Fruit fly (Drosophila melanogaster) whole organism, prepupa: ENCODE results near the gene btd.
A peak's percentile ranks its signal among the peaks of the same experiment; 100 is the strongest.

Experiments used
- Blimp-1 ChIP-seq: fragments of 200-800 bp; sonication (Bioruptor generic); optimal IDR thresholded peaks from 3 replicates; lab custom pipeline; 2017; ENCODE audit warnings: missing biosample characterization, missing genetic modification characterization, mild to moderate bottlenecking, moderate library complexity, missing genetic modification reagents
- CG10631 ChIP-seq: fragments of 200-800 bp; sonication (Bioruptor generic); optimal IDR thresholded peaks from 2 replicates; lab custom pipeline; 2016; ENCODE audit warnings: missing biosample characterization, missing genetic modification characterization
- CG10669 ChIP-seq: fragments of 200-800 bp; sonication (Bioruptor generic); optimal IDR thresholded peaks from 3 replicates; lab custom pipeline; 2018; ENCODE audit warnings: missing biosample characterization, mild to moderate bottlenecking, missing genetic modification characterization, moderate library complexity
- CG11294 ChIP-seq: fragments of 200-800 bp; sonication (Bioruptor generic); IDR thresholded peaks from 2 replicates; pipeline ENCODE4 v1.3.6; 2022; ENCODE audit warnings: missing biosample characterization, missing genetic modification characterization
- CG11762 ChIP-seq: fragments of 200-800 bp; sonication (Bioruptor generic); optimal IDR thresholded peaks from 3 replicates; lab custom pipeline; 2016; ENCODE audit warnings: missing biosample characterization, missing genetic modification characterization; ENCODE audit not compliant: insufficient read depth
- CG15336 ChIP-seq: fragments of 200-800 bp; sonication (Bioruptor generic); IDR thresholded peaks from 2 replicates; pipeline ENCODE4 v1.3.6; 2022; ENCODE audit warnings: missing biosample characterization, missing genetic modification characterization
- CG16779 ChIP-seq: fragments of 200-800 bp; sonication (Bioruptor generic); optimal IDR thresholded peaks from 3 replicates; lab custom pipeline; 2017; ENCODE audit warnings: missing biosample characterization, mild to moderate bottlenecking, missing genetic modification characterization
- CG3032 ChIP-seq: fragments of 200-800 bp; optimal IDR thresholded peaks from 2 replicates; lab custom pipeline; 2019; ENCODE audit warnings: missing biosample characterization, mild to moderate bottlenecking, missing genetic modification characterization, moderate library complexity
- CG31627 ChIP-seq: fragments of 200-800 bp; sonication (Bioruptor generic); optimal IDR thresholded peaks from 3 replicates; lab custom pipeline; 2016; ENCODE audit warnings: missing biosample characterization, missing genetic modification characterization
- CG3919 ChIP-seq: fragments of 200-800 bp; sonication (Bioruptor generic); optimal IDR thresholded peaks from 3 replicates; lab custom pipeline; 2016; ENCODE audit warnings: missing biosample characterization, missing genetic modification characterization
- CG4318 ChIP-seq: fragments of 200-800 bp; sonication (Bioruptor generic); optimal IDR thresholded peaks from 3 replicates; lab custom pipeline; 2017; ENCODE audit warnings: missing biosample characterization, mild to moderate bottlenecking, missing genetic modification characterization
- CG6163 ChIP-seq: fragments of 200-800 bp; sonication (Bioruptor generic); IDR thresholded peaks from 3 replicates; pipeline ENCODE4 v1.3.6; 2022; ENCODE audit warnings: missing biosample characterization, missing genetic modification characterization
- CG6276 ChIP-seq: fragments of 200-800 bp; sonication (Bioruptor generic); optimal IDR thresholded peaks from 2 replicates; lab custom pipeline; 2017; ENCODE audit warnings: missing biosample characterization, mild to moderate bottlenecking, missing genetic modification characterization
- CG6792 ChIP-seq: fragments of 200-800 bp; sonication (Bioruptor generic); optimal IDR thresholded peaks from 3 replicates; lab custom pipeline; 2016; ENCODE audit warnings: missing biosample characterization, missing genetic modification characterization
- CG6808 ChIP-seq: fragments of 200-800 bp; sonication (Bioruptor generic); optimal IDR thresholded peaks from 3 replicates; lab custom pipeline; 2017; ENCODE audit warnings: missing biosample characterization, missing genetic modification characterization, mild to moderate bottlenecking, moderate library complexity, missing genetic modification reagents
- CG6854 ChIP-seq: fragments of 200-800 bp; sonication (Bioruptor generic); optimal IDR thresholded peaks from 2 replicates; lab custom pipeline; 2017; ENCODE audit warnings: missing biosample characterization, mild to moderate bottlenecking, missing genetic modification characterization
- CG7368 ChIP-seq: fragments of 200-800 bp; sonication (Bioruptor generic); optimal IDR thresholded peaks from 3 replicates; lab custom pipeline; 2016; ENCODE audit warnings: missing biosample characterization, missing genetic modification characterization
- CG8119 ChIP-seq: fragments of 200-800 bp; sonication (Bioruptor generic); IDR thresholded peaks from 3 replicates; pipeline ENCODE4 v1.3.6; 2022; ENCODE audit warnings: missing biosample characterization, missing genetic modification characterization
- CG8319 ChIP-seq: fragments of 200-800 bp; sonication (Bioruptor generic); optimal IDR thresholded peaks from 3 replicates; lab custom pipeline; 2016; ENCODE audit warnings: missing biosample characterization, missing genetic modification characterization
- CG8632 ChIP-seq: fragments of 200-800 bp; sonication (Bioruptor generic); optimal IDR thresholded peaks from 3 replicates; lab custom pipeline; 2016; ENCODE audit warnings: missing biosample characterization, missing genetic modification characterization
- Ets96B ChIP-seq: fragments of 200-800 bp; optimal IDR thresholded peaks from 2 replicates; lab custom pipeline; 2019; ENCODE audit warnings: missing biosample characterization, mild to moderate bottlenecking, missing genetic modification characterization, moderate library complexity
- Hr38 ChIP-seq: sonication (Bioruptor generic); optimal IDR thresholded peaks from 2 replicates; lab custom pipeline; 2016; ENCODE audit warnings: missing biosample characterization, missing genetic modification characterization
- Hr4 ChIP-seq: fragments of 200-800 bp; sonication (Bioruptor generic); optimal IDR thresholded peaks from 3 replicates; lab custom pipeline; 2016; ENCODE audit warnings: missing biosample characterization, missing genetic modification characterization
- Lpt ChIP-seq: fragments of 200-800 bp; sonication (Bioruptor generic); optimal IDR thresholded peaks from 3 replicates; lab custom pipeline; 2016; ENCODE audit warnings: missing biosample characterization, missing genetic modification characterization
- Met ChIP-seq: fragments of 200-800 bp; sonication (Bioruptor generic); optimal IDR thresholded peaks from 3 replicates; lab custom pipeline; 2016; ENCODE audit warnings: missing biosample characterization, missing genetic modification characterization
- OdsH ChIP-seq: fragments of 200-800 bp; sonication (Bioruptor generic); optimal IDR thresholded peaks from 3 replicates; lab custom pipeline; 2016; ENCODE audit warnings: missing biosample characterization, missing genetic modification characterization
- Sox102F ChIP-seq: fragments of 200-800 bp; sonication (Bioruptor generic); optimal IDR thresholded peaks from 2 replicates; lab custom pipeline; 2016; ENCODE audit warnings: missing biosample characterization, mild to moderate bottlenecking, missing genetic modification characterization
- Sox14 ChIP-seq: fragments of 200-800 bp; sonication (Bioruptor generic); optimal IDR thresholded peaks from 3 replicates; lab custom pipeline; 2016; ENCODE audit warnings: missing biosample characterization, missing genetic modification characterization
- achi ChIP-seq: fragments of 200-800 bp; sonication (Bioruptor generic); optimal IDR thresholded peaks from 3 replicates; lab custom pipeline; 2016; ENCODE audit warnings: missing biosample characterization, missing genetic modification characterization
- acj6 ChIP-seq: fragments of 200-800 bp; sonication (Bioruptor generic); optimal IDR thresholded peaks from 3 replicates; lab custom pipeline; 2016; ENCODE audit warnings: missing biosample characterization, missing genetic modification characterization
- cyc ChIP-seq: fragments of 200-800 bp; sonication (Bioruptor generic); optimal IDR thresholded peaks from 3 replicates; lab custom pipeline; 2016; ENCODE audit warnings: missing biosample characterization, missing genetic modification characterization
- eg ChIP-seq: fragments of 200-800 bp; sonication (Bioruptor generic); IDR thresholded peaks from 3 replicates; pipeline ENCODE4 v1.3.6; 2022; ENCODE audit warnings: missing biosample characterization, missing genetic modification characterization
- esn ChIP-seq: fragments of 200-800 bp; sonication (Bioruptor generic); optimal IDR thresholded peaks from 2 replicates; lab custom pipeline; 2016; ENCODE audit warnings: missing biosample characterization, mild to moderate bottlenecking, missing genetic modification characterization, moderate library complexity
- fd59A ChIP-seq: fragments of 200-800 bp; sonication (Bioruptor generic); optimal IDR thresholded peaks from 2 replicates; lab custom pipeline; 2017; ENCODE audit warnings: missing biosample characterization, mild to moderate bottlenecking, missing genetic modification characterization, missing genetic modification reagents
- fd85E ChIP-seq: fragments of 200-800 bp; sonication (Bioruptor generic); optimal IDR thresholded peaks from 3 replicates; lab custom pipeline; 2016; ENCODE audit warnings: missing biosample characterization, missing genetic modification characterization
- fkh ChIP-seq: fragments of 200-800 bp; sonication (Bioruptor generic); optimal IDR thresholded peaks from 3 replicates; lab custom pipeline; 2017; ENCODE audit warnings: missing biosample characterization, mild to moderate bottlenecking, missing genetic modification characterization, moderate library complexity
- lz ChIP-seq: fragments of 200-800 bp; sonication (Bioruptor generic); optimal IDR thresholded peaks from 3 replicates; lab custom pipeline; 2016; ENCODE audit warnings: missing biosample characterization, missing genetic modification characterization
- net ChIP-seq: fragments of 200-800 bp; sonication (Bioruptor generic); optimal IDR thresholded peaks from 3 replicates; lab custom pipeline; 2016; ENCODE audit warnings: missing biosample characterization, missing genetic modification characterization
- ss ChIP-seq, 2 experiments: fragments of 200-800 bp; sonication (Bioruptor generic); optimal IDR thresholded peaks; 2 replicates in 1 of 2; 3 replicates in 1 of 2; lab custom pipeline; 2017 to 2018; ENCODE audit warnings: mild to moderate bottlenecking in 2 of 2, missing biosample characterization in 2 of 2, missing genetic modification characterization in 2 of 2, moderate library complexity in 1 of 2
- svp ChIP-seq: fragments of 200-800 bp; sonication (Bioruptor generic); peaks from one replicate; lab custom pipeline; 2016; ENCODE audit warnings: missing biosample characterization, missing genetic modification characterization
- topi ChIP-seq: fragments of 200-800 bp; sonication (Bioruptor generic); optimal IDR thresholded peaks from 3 replicates; lab custom pipeline; 2016; ENCODE audit warnings: missing biosample characterization, missing genetic modification characterization
- vri ChIP-seq: fragments of 200-800 bp; sonication (Bioruptor generic); optimal IDR thresholded peaks from 3 replicates; lab custom pipeline; 2016; ENCODE audit warnings: missing biosample characterization, mild to moderate bottlenecking, missing genetic modification characterization

btd gene

dm6 chrX:9685568-9686413 is 8.2 kb upstream of the btd start (continued):
- TF ChIP-seq fd85E (GFP tag; lab: Kevin White, UChicago), result no peak
- TF ChIP-seq Hr38, result no peak
- TF ChIP-seq CG6808 (GFP tag; lab: Kevin White, UChicago), result peak; percentile 53
- TF ChIP-seq Met, result peak; percentile 65
- TF ChIP-seq achi (GFP tag; lab: Kevin White, UChicago), result peak; percentile 23
- TF ChIP-seq fkh (GFP tag; lab: Kevin White, UChicago), result no peak
- TF ChIP-seq Hr4 (GFP tag; lab: Kevin White, UChicago), result peak; percentile 48
- TF ChIP-seq cyc, result peak; percentile 43
- TF ChIP-seq fd59A (GFP tag; lab: Kevin White, UChicago), result peak; percentile 43
- no peak for TF ChIP-seq eg (GFP tag; lab: Robert Waterston, UW)
- TF ChIP-seq Sox102F (GFP tag; lab: Kevin White, UChicago), result peak; percentile 31
- TF ChIP-seq CG8632 (GFP tag; lab: Kevin White, UChicago), result peak; percentile 47
- TF ChIP-seq topi (GFP tag; lab: Kevin White, UChicago), result peak; percentile 72
- no peak for TF ChIP-seq Ets96B (tag; lab: Kevin White, UChicago)
- TF ChIP-seq CG3032 (tag; lab: Kevin White, UChicago), result peak; percentile 54
- no peak for TF ChIP-seq CG11294
- TF ChIP-seq CG11762, result no peak
- TF ChIP-seq CG7368, result peak; percentile 11
- TF ChIP-seq svp, result peak; percentile 87
- TF ChIP-seq CG10669 (GFP tag; lab: Kevin White, UChicago), result peak; percentile 41
- TF ChIP-seq, all 60 proteins: peak for 41

- TF ChIP-seq CG6854 (GFP tag; lab: Kevin White, UChicago), result no peak
- peak; percentile 43 for TF ChIP-seq Sox14 (GFP tag; lab: Kevin White, UChicago)
- TF ChIP-seq svp, result peak; percentile 82
- TF ChIP-seq net (GFP tag; lab: Kevin White, UChicago), result no peak
- no peak for TF ChIP-seq esn (GFP tag; lab: Kevin White, UChicago)
- TF ChIP-seq fkh (GFP tag; lab: Kevin White, UChicago), result peak; percentile 97
- 0 out of 3 replicates have a peak, but pooled peaks have one; percentile 5 for TF ChIP-seq CG6163 (GFP tag; lab: Robert Waterston, UW)
Observed at dm6 chrX:9686546-9687219, 7.3 kb upstream of the btd start, which contains the start of gene nej. nej (minus strand) TSS chrX:9687066.

- TF ChIP-seq CG3032 (tag; lab: Kevin White, UChicago), result peak; percentile 94
- TF ChIP-seq CG8319 (GFP tag; lab: Kevin White, UChicago), result peak; percentile 82
- TF ChIP-seq acj6 (GFP tag; lab: Kevin White, UChicago), result peak; percentile 85
- peak; percentile 94 for TF ChIP-seq esn (GFP tag; lab: Kevin White, UChicago)
- peak; percentile 86 for TF ChIP-seq CG4318 (GFP tag; lab: Kevin White, UChicago)
- TF ChIP-seq CG6276 (GFP tag; lab: Kevin White, UChicago), result peak; percentile 97
- peak; percentile 81 for TF ChIP-seq CG7368
- TF ChIP-seq CG10631 (GFP tag; lab: Kevin White, UChicago), result peak; percentile 90
- peak; percentile 98 for TF ChIP-seq eg (GFP tag; lab: Robert Waterston, UW)
- TF ChIP-seq vri (GFP tag; lab: Kevin White, UChicago), result peak; percentile 74
- peak; percentile 91 for TF ChIP-seq Hr4 (GFP tag; lab: Kevin White, UChicago)
- peak; percentile 92 for TF ChIP-seq lz
- TF ChIP-seq CG6792 (GFP tag; lab: Kevin White, UChicago), result peak; percentile 88
- peak; percentile 92 for TF ChIP-seq CG8632 (GFP tag; lab: Kevin White, UChicago)
- peak; percentile 93 for TF ChIP-seq CG6854 (GFP tag; lab: Kevin White, UChicago)
- peak; percentile 80 for TF ChIP-seq Blimp-1 (GFP tag; lab: Kevin White, UChicago)
- peak; percentile 94 for TF ChIP-seq topi (GFP tag; lab: Kevin White, UChicago)
- peak; percentile 94 for TF ChIP-seq CG10669 (GFP tag; lab: Kevin White, UChicago)
- TF ChIP-seq CG31627 (GFP tag; lab: Kevin White, UChicago), result peak; percentile 82
- TF ChIP-seq CG11762, result peak; percentile 88
- TF ChIP-seq CG16779 (tag; lab: Kevin White, UChicago), result peak; percentile 93
- TF ChIP-seq cyc, result peak; percentile 80
- peak; percentile 87 for TF ChIP-seq OdsH
- TF ChIP-seq Lpt (GFP tag; lab: Kevin White, UChicago), result peak; percentile 85
- peak; percentile 95 for TF ChIP-seq CG6163 (GFP tag; lab: Robert Waterston, UW)
- no peak for TF ChIP-seq Hr38
- peak; percentile 91 for TF ChIP-seq CG3919 (GFP tag; lab: Kevin White, UChicago)
- TF ChIP-seq fd59A (GFP tag; lab: Kevin White, UChicago), result peak; percentile 89
- TF ChIP-seq CG15336 (GFP tag; lab: Robert Waterston, UW), result peak; percentile 98
- TF ChIP-seq achi (GFP tag; lab: Kevin White, UChicago), result peak; percentile 91
- peak; percentile 94 to 95 for TF ChIP-seq ss (GFP tag; optimal IDR thresholded peaks at IDR 0.05; lab: Kevin White, UChicago)
- TF ChIP-seq CG8119 (GFP tag; lab: Robert Waterston, UW), result peak; percentile 97
Observed at dm6 chrX:9687623-9688022, 6.4 kb upstream of the btd start.
